Fruit fly (Drosophila melanogaster): ENCODE results near the gene Nle.

DNA sequence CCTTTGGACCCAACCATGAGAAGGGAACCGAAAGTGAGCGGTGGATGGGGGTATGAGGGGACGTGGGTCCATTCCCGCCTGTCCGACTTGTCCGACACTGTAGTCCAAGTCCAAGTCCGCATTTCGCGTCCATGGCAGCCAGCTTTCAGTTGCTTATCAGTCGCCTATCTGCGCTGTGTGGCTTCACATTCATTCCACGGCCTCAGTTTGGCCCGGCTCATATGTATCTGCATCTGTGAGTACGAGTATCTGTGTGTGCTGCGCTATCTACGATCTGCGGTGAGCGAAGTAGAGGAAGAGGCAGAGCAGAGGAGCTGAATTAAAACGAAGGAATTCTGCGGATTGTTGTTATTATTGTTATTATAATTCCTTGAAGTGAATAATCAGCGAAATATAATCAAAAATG, 43.4 kb downstream of the Nle start:
- TF ChIP-seq cyc (GFP tag; optimal IDR thresholded peaks at IDR 0.05) (no peak), ss (GFP tag; optimal IDR thresholded peaks at IDR 0.05) (peak; percentile 79 to 82), CG3032 (tag; optimal IDR thresholded peaks at IDR 0.05) (peak; percentile 5), pdm3 (GFP tag; optimal IDR thresholded peaks at IDR 0.05) (no peak), CG16779 (tag; optimal IDR thresholded peaks at IDR 0.05) (peak; percentile 60), CG15336 (GFP tag; IDR thresholded peaks at IDR 0.05) (0 out of 2 replicates have a peak, but pooled peaks have one; percentile 38), Hr39 (GFP tag; optimal IDR thresholded peaks at IDR 0.05) (no peak), Smox (GFP tag; optimal IDR thresholded peaks at IDR 0.05) (no peak), svp (GFP tag) (peak; percentile 97), CG1621 (tag; optimal IDR thresholded peaks at IDR 0.05) (peak; percentile 69), dac (GFP tag; optimal IDR thresholded peaks at IDR 0.05) (no peak), topi (GFP tag; optimal IDR thresholded peaks at IDR 0.05) (no peak), CG34406 (GFP tag; optimal IDR thresholded peaks at IDR 0.05) (no peak), CG10631 (GFP tag; optimal IDR thresholded peaks at IDR 0.05) (no peak)

All from whole organism, prepupa.